Fruit fly (Drosophila melanogaster): Measurements from ENCODE around the gene Cyp4d8.

DNA sequence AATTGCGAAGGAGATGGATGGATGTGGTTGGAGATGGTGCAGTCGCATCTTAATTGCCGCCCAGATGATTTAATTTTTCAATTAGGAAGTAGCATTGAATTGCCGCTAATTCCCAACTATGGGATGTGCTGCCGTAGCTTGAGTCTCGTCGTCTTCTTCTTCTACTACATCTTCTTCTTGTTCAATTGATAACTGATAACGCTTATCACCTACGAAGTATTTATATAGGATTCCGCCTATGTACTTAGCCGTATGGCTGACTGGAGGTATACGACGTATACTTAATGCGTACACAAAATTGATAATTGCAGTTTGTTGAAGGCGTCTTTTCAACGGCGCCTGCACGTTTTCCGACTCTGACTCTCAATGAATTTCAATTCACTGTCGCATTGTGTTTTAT lies 24.6 kb upstream of the Cyp4d8 start:
- TF ChIP-seq CG31365 (tag; optimal IDR thresholded peaks at IDR 0.05) (no peak), ap (GFP tag; IDR thresholded peaks at IDR 0.05) (no peak), Adf1 (GFP tag; IDR thresholded peaks at IDR 0.05) (no peak), Kr (GFP tag; optimal IDR thresholded peaks at IDR 0.05) (no peak), wor (GFP tag; IDR thresholded peaks at IDR 0.05) (no peak), CG10267 (tag; optimal IDR thresholded peaks at IDR 0.05) (no peak)
